Fruit fly (Drosophila melanogaster) whole organism, wandering third instar larva: ENCODE measurements around the gene CG42580.
"Not testable (repeated sequence)": the region's sequence is repeated elsewhere in the genome, so short reads cannot be mapped to it uniquely, and the experiment has no call there.

ENCODE experiments used
- Abd-B ChIP-seq: fragments of >200 bp; optimal IDR thresholded peaks from 2 replicates; lab custom pipeline; 2017; ENCODE audit warnings: missing biosample characterization, missing genetic modification characterization
- CG9705 ChIP-seq: fragments of 200-800 bp; sonication (Bioruptor generic); optimal IDR thresholded peaks from 2 replicates; lab custom pipeline; 2018; ENCODE audit warnings: missing biosample characterization, mild to moderate bottlenecking, missing genetic modification characterization
- Dfd ChIP-seq: fragments of >200 bp; optimal IDR thresholded peaks from 2 replicates; lab custom pipeline; 2017; ENCODE audit warnings: missing biosample characterization, missing genetic modification characterization
- Dif ChIP-seq: fragments of 200-275, 200-300 bp; sonication (Bioruptor generic); optimal IDR thresholded peaks from 2 replicates; lab custom pipeline; 2018; ENCODE audit warnings: missing biosample characterization, missing genetic modification characterization; ENCODE audit not compliant: partially characterized antibody
- GATAd ChIP-seq: sonication (Bioruptor generic); optimal IDR thresholded peaks from 2 replicates; lab custom pipeline; 2016; ENCODE audit warnings: missing biosample characterization, missing genetic modification characterization
- HLH106 ChIP-seq: fragments of 200-800 bp; optimal IDR thresholded peaks from 3 replicates; lab custom pipeline; 2019; ENCODE audit warnings: missing biosample characterization, mild to moderate bottlenecking, missing genetic modification characterization, moderate library complexity
- Hnf4 ChIP-seq: fragments of 200-800 bp; sonication (Bioruptor generic); optimal IDR thresholded peaks from 2 replicates; lab custom pipeline; 2016; ENCODE audit warnings: missing biosample characterization, mild to moderate bottlenecking, missing genetic modification characterization
- Hr78 ChIP-seq: fragments of >200 bp; optimal IDR thresholded peaks from 2 replicates; lab custom pipeline; 2017; ENCODE audit warnings: missing biosample characterization, missing genetic modification characterization
- Hr83 ChIP-seq: fragments of 200-300 bp; sonication (Bioruptor generic); optimal IDR thresholded peaks from 2 replicates; lab custom pipeline; 2016; ENCODE audit warnings: missing biosample characterization, mild to moderate bottlenecking, missing genetic modification characterization, moderate library complexity; ENCODE audit not compliant: poor library complexity, severe bottlenecking
- Jra ChIP-seq: sonication (Bioruptor generic); optimal IDR thresholded peaks from 2 replicates; lab custom pipeline; 2016; ENCODE audit warnings: missing biosample characterization, missing genetic modification characterization
- N ChIP-seq: fragments of >200 bp; optimal IDR thresholded peaks from 2 replicates; lab custom pipeline; 2018; ENCODE audit warnings: missing biosample characterization, missing external identifiers, missing genetic modification characterization
- OdsH ChIP-seq: fragments of 200-800 bp; sonication (Bioruptor generic); optimal IDR thresholded peaks from 2 replicates; lab custom pipeline; 2016; ENCODE audit warnings: missing biosample characterization, mild to moderate bottlenecking, missing genetic modification characterization
- Sp1 ChIP-seq: fragments of 200-800 bp; sonication (Bioruptor generic); optimal IDR thresholded peaks from 3 replicates; lab custom pipeline; 2019; ENCODE audit warnings: missing biosample characterization, mild to moderate bottlenecking, missing genetic modification characterization, moderate library complexity
- Vsx2 ChIP-seq: fragments of 200-300, 225-300 bp; sonication (Bioruptor generic); optimal IDR thresholded peaks from 2 replicates; lab custom pipeline; 2018; ENCODE audit warnings: missing biosample characterization, missing genetic modification characterization; ENCODE audit not compliant: partially characterized antibody
- br ChIP-seq: fragments of 200-800 bp; sonication (Bioruptor generic); optimal IDR thresholded peaks from 2 replicates; lab custom pipeline; 2016; ENCODE audit warnings: missing biosample characterization, missing genetic modification characterization
- brk ChIP-seq: fragments of 200-800 bp; sonication (Bioruptor generic); optimal IDR thresholded peaks from 2 replicates; lab custom pipeline; 2016; ENCODE audit warnings: missing biosample characterization, mild to moderate bottlenecking, missing genetic modification characterization
- dl ChIP-seq, 2 experiments: fragments of 175-275, 200-275 bp in 1 of 2; fragments of 200-275 bp in 1 of 2; sonication (Bioruptor generic); optimal IDR thresholded peaks; lab custom pipeline; 2018; ENCODE audit warnings: mild to moderate bottlenecking in 2 of 2, missing biosample characterization in 2 of 2, missing genetic modification characterization in 2 of 2, moderate library complexity in 2 of 2; ENCODE audit not compliant: partially characterized antibody in 2 of 2, insufficient read depth in 1 of 2
- dmrt93B ChIP-seq: fragments of 200-800 bp; sonication (Bioruptor generic); optimal IDR thresholded peaks from 2 replicates; lab custom pipeline; 2018; ENCODE audit warnings: missing biosample characterization, mild to moderate bottlenecking, missing genetic modification characterization
- dsf ChIP-seq: sonication (Bioruptor generic); optimal IDR thresholded peaks from 2 replicates; lab custom pipeline; 2016; ENCODE audit warnings: missing biosample characterization, missing genetic modification characterization, borderline replicate concordance
- ey ChIP-seq: fragments of 200-800 bp; sonication (Bioruptor generic); optimal IDR thresholded peaks from 2 replicates; lab custom pipeline; 2016; ENCODE audit warnings: missing biosample characterization, missing genetic modification characterization
- foxo ChIP-seq, 2 experiments: fragments of 200-800 bp; sonication (Bioruptor generic); optimal IDR thresholded peaks; 2 replicates in 1 of 2; 3 replicates in 1 of 2; lab custom pipeline; 2016 to 2017; ENCODE audit warnings: missing biosample characterization in 2 of 2, missing genetic modification characterization in 2 of 2
- fru ChIP-seq: fragments of 200-800 bp; sonication (Bioruptor generic); optimal IDR thresholded peaks from 3 replicates; lab custom pipeline; 2016; ENCODE audit warnings: missing biosample characterization, mild to moderate bottlenecking, missing genetic modification characterization
- h ChIP-seq: fragments of 200-800 bp; sonication (Bioruptor generic); optimal IDR thresholded peaks from 3 replicates; lab custom pipeline; 2016; ENCODE audit warnings: missing biosample characterization, mild to moderate bottlenecking, missing genetic modification characterization
- jim ChIP-seq: fragments of 175-275, 200-325 bp; sonication (Bioruptor generic); optimal IDR thresholded peaks from 2 replicates; lab custom pipeline; 2016; ENCODE audit warnings: missing biosample characterization, mild to moderate bottlenecking, missing genetic modification characterization
- lola ChIP-seq: fragments of >200 bp; optimal IDR thresholded peaks from 2 replicates; lab custom pipeline; 2017; ENCODE audit warnings: missing biosample characterization, missing genetic modification characterization
- pan ChIP-seq: fragments of >200 bp; optimal IDR thresholded peaks from 2 replicates; lab custom pipeline; 2017
- psq ChIP-seq: fragments of 200-800 bp; sonication (Bioruptor generic); optimal IDR thresholded peaks from 3 replicates; lab custom pipeline; 2017; ENCODE audit warnings: missing biosample characterization, mild to moderate bottlenecking, missing genetic modification characterization, moderate library complexity
- rgr ChIP-seq: fragments of 200-800 bp; sonication (Bioruptor generic); optimal IDR thresholded peaks from 3 replicates; lab custom pipeline; 2016; ENCODE audit warnings: missing biosample characterization, mild to moderate bottlenecking, missing genetic modification characterization
- sv ChIP-seq: fragments of 200-800 bp; sonication (Bioruptor generic); optimal IDR thresholded peaks from 3 replicates; lab custom pipeline; 2016; ENCODE audit warnings: missing biosample characterization, missing genetic modification characterization
- woc ChIP-seq: sonication (Bioruptor generic); optimal IDR thresholded peaks from 2 replicates; lab custom pipeline; 2016; ENCODE audit warnings: missing biosample characterization, mild to moderate bottlenecking, missing genetic modification characterization

The CG42580 gene

DNA sequence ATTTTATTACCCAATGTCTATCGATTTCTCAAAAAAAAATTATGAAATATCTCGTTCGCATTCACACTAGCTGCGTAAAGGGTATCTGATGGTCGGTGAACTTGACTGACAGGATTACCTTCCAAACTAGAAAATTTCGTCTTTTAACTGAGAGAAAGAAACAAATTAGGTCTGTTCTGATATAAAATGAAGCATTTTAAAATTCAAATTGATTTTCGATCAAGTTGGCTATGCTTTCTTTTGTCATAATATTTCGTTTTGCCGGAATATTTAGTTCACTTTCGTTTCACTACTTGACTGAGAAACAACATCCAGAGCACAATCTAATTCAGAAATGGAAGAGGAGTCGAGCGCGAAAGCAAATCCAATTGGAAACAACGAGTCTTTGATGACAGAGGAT lies 46.8 kb upstream of the CG42580 start, which contains the start of gene CG42579:
TSS of gene CG42579 (plus strand) at position 301 of the 400 bp plus-strand sequence.
- TF ChIP-seq OdsH; GATAd; Dfd (GFP tag; lab: Kevin White, UChicago): not testable (repeated sequence)

DNA sequence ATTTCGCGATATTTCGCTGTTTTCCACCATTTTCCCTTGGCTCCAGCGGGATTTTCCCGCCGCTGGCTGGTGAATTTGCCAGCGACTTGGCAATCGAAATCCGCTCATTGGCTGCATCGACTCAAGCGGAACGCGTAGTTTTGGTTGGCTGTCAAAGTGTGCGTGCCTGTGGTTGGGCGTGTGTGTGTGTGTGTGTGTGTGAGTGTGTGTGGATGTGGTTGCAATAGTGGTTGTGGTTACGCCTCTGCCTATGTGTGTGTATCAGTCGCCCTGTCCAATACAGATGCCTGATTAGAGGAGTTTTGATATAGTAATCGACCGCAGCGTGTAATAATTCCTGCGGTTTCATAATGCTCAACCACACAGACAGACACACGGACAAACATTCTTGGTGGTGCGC lies 38.0 kb upstream of the CG42580 start:
- TF ChIP-seq GATAd: no peak
- no peak for TF ChIP-seq fru (GFP tag; lab: Kevin White, UChicago)
- TF ChIP-seq Jra: no peak
- no peak for TF ChIP-seq Vsx2
- TF ChIP-seq Dfd (GFP tag; lab: Kevin White, UChicago): peak; percentile 77

DNA sequence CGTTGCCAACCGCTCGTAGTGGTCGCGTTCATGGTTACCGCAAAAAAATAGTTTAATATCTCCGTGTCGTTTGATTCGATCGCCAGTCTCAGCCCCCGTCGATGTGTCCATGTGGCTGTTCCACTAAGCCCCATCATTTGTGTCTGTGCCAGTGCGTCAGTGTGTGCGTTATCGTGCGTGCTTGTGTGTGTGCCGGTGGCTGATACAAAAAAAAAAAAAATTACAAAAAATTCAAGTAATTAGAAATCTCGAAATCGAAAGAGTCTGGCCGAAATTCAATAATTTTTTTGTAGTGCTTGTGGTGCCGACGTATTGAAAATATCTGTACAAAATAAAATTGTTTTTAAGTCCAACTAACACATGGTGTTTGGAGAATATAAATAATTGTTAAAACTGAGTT lies 35.9 kb upstream of the CG42580 start, which contains the start of gene RunxB:
TSS of gene RunxB (plus strand) at position 301 of the 400 bp plus-strand sequence.
- no peak for TF ChIP-seq jim (GFP tag; lab: Kevin White, UChicago)
- no peak for TF ChIP-seq lola
- no peak for TF ChIP-seq Vsx2
- TF ChIP-seq h (GFP tag; lab: Kevin White, UChicago): no peak
- TF ChIP-seq GATAd: no peak
- no peak for TF ChIP-seq Sp1
- no peak for TF ChIP-seq Dif (GFP tag; lab: Kevin White, UChicago)
- no peak for TF ChIP-seq dsf
- no peak for TF ChIP-seq rgr (GFP tag; lab: Kevin White, UChicago)
- no peak for TF ChIP-seq pan (lab: Kevin White, UChicago)
- TF ChIP-seq, all 38 proteins: peak for 0

DNA sequence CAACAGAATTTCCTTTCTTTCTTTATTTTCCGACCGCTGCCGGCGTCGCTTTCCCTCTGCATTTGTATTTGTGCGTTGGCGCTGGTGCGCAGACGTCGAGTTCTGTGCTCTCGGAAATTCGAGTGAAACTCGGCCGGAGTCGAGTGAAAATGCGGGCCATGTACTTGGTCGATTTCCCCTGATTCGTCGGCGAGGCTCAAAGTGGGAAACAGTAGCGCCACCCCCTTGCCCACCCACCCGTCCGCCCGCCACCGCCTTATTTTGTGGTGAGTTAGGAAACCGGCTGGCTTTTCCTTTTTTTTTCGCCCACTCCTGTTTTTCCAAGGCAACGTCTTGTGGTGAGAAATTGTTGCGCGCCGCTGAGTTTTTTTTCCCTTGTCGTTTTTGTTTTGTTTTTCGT lies 14.5 kb upstream of the CG42580 start:
- TF ChIP-seq Vsx2: no peak
- no peak for TF ChIP-seq HLH106 (tag; lab: Kevin White, UChicago)
- no peak for TF ChIP-seq sv
- TF ChIP-seq woc: no peak
- no peak for TF ChIP-seq lola
- no peak for TF ChIP-seq Hr78 (GFP tag; lab: Kevin White, UChicago)
- TF ChIP-seq CG9705 (GFP tag; lab: Kevin White, UChicago): no peak
- no peak for TF ChIP-seq ey (GFP tag; lab: Kevin White, UChicago)
- TF ChIP-seq Hr83 (GFP tag; lab: Kevin White, UChicago): no peak
- no peak for TF ChIP-seq psq

DNA sequence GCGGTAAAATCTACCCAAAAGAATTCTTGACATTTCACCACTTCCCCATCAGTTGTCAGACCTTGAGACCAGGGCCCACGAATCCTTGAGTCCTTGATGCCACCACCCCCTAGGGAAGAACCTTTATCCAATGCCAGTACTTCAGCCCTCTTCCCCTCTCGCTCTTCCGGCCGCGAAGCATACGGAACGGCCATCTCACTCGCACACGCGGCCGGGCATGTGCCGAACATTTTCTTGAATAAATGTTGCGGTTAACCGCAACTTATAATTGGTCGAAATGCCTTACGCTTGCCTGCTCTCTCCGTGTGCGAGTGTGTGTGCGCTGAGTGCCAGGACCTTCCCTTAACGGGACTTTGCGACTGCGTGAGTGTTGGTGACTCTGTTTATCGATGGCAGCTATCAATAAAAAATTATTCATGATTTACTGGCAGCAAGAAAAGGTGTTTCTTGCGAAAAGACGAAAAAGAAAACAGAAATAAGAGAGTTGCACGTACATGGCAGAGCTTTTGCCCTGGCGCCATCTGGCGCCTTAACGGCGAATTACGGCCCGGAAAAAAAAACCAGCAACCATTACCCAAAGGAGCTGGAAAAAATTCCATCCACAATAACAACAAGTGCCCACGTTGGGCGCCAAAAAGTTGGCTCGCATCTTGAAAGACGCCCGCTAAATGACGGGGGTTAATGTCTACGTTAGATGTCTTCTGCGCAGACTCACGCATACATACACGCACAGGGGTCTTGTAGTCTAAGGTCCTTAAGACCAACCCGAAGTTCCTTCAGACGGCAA lies 8.9 kb downstream of the CG42580 start:
- TF ChIP-seq Hr83 (GFP tag; lab: Kevin White, UChicago) (no peak), foxo (GFP tag; optimal IDR thresholded peaks at IDR 0.05; lab: Kevin White, UChicago) (no peak), br (GFP tag; lab: Kevin White, UChicago) (no peak), Hnf4 (GFP tag; lab: Kevin White, UChicago) (no peak), lola (no peak), dl (GFP tag; optimal IDR thresholded peaks at IDR 0.05; lab: Kevin White, UChicago; ENCODE audit: insufficient read depth in 1 of 2, partially characterized antibody in 2 of 2) (no peak), Abd-B (GFP tag; lab: Kevin White, UChicago) (no peak), h (GFP tag; lab: Kevin White, UChicago) (no peak), brk (GFP tag; lab: Kevin White, UChicago) (no peak), HLH106 (tag; lab: Kevin White, UChicago) (no peak), dmrt93B (GFP tag; lab: Kevin White, UChicago) (no peak), N (GFP tag; lab: Kevin White, UChicago) (no peak)

DNA sequence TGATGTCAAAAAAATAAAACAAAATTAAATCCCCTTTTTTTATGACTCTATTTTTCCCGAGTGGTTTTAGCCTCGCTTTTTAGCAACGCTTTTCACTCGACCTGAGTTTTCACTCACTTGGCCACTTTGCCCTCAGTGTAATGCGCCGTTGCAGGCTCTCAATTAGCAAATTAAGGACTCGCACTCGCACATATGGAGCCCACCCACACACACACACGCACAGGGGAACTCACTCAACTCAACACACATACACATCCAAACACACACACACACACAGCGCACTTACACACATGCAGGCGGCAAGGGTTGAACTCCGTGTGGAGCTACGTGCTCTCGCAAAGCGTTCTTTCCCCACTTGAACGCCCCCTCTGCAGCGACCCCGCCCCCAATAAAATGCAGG lies 38.9 kb downstream of the CG42580 start:
- TF ChIP-seq Dfd (GFP tag; lab: Kevin White, UChicago): peak; percentile 74
- no peak for TF ChIP-seq h (GFP tag; lab: Kevin White, UChicago)
- TF ChIP-seq, all 38 proteins: peak for 1
